Worm (Caenorhabditis elegans): ENCODE data around the gene hog-1.

ce11 chrX:5818176-5818575 lies 35.9 kb downstream of the hog-1 start:
- TF ChIP-seq nhr-77 (tag; optimal IDR thresholded peaks at IDR 0.05) (no peak), madf-5 (GFP tag; IDR thresholded peaks at IDR 0.05) (no peak), nhr-11 (tag; optimal IDR thresholded peaks at IDR 0.05) (no peak), lin-39 (tag; optimal IDR thresholded peaks at IDR 0.05) (no peak), dpl-1 (GFP tag; optimal IDR thresholded peaks at IDR 0.05) (no peak), ceh-28 (tag; optimal IDR thresholded peaks at IDR 0.05) (no peak), F26F4.8 (GFP tag; conservative IDR thresholded peaks at IDR 0.05) (no peak), F49E8.2 (tag; optimal IDR thresholded peaks at IDR 0.05; ENCODE audit: borderline replicate concordance) (no peak), fos-1 (tag; optimal IDR thresholded peaks at IDR 0.05) (no peak), zag-1 (tag; optimal IDR thresholded peaks at IDR 0.05) (no peak), nhr-25 (tag; optimal IDR thresholded peaks at IDR 0.05; ENCODE audit: borderline replicate concordance, insufficient read depth) (no peak), F10B5.3 (tag; optimal IDR thresholded peaks at IDR 0.05) (no peak), ceh-82 (tag; optimal IDR thresholded peaks at IDR 0.05) (no peak), daf-8 (GFP tag; IDR thresholded peaks at IDR 0.05) (no peak)
